Fruit fly (Drosophila melanogaster): ENCODE data around the gene CG11898.

The CG11898 gene

dm6 chr3R:29210542-29211393, 45.3 kb downstream of the CG11898 start (continued):
- peak; percentile 75 for TF ChIP-seq CG6808 (GFP tag; optimal IDR thresholded peaks at IDR 0.05)
- peak; percentile 1 for TF ChIP-seq CG8319 (GFP tag; optimal IDR thresholded peaks at IDR 0.05)
- peak; percentile 56 for TF ChIP-seq Sox14 (GFP tag; optimal IDR thresholded peaks at IDR 0.05)
- TF ChIP-seq CG4318 (GFP tag; optimal IDR thresholded peaks at IDR 0.05) = peak; percentile 87
- peak; percentile 77 for TF ChIP-seq fd59A (GFP tag; optimal IDR thresholded peaks at IDR 0.05)
- peak; percentile 56 for TF ChIP-seq vri (GFP tag; optimal IDR thresholded peaks at IDR 0.05)
- TF ChIP-seq dsx (GFP tag; optimal IDR thresholded peaks at IDR 0.05; ENCODE audit: poor library complexity, severe bottlenecking) = peak; percentile 72
- peak; percentile 4 for TF ChIP-seq Hr39 (GFP tag; optimal IDR thresholded peaks at IDR 0.05)
- TF ChIP-seq CG6163 (GFP tag; IDR thresholded peaks at IDR 0.05) = peak; percentile 85
- peak; percentile 60 for TF ChIP-seq CG1621 (tag; optimal IDR thresholded peaks at IDR 0.05)
- peak; percentile 60 for TF ChIP-seq CG3032 (tag; optimal IDR thresholded peaks at IDR 0.05)
- TF ChIP-seq svp (GFP tag) = peak; percentile 72
- TF ChIP-seq Lpt (GFP tag; optimal IDR thresholded peaks at IDR 0.05) = peak; percentile 71
- TF ChIP-seq CG6792 (GFP tag; optimal IDR thresholded peaks at IDR 0.05) = peak; percentile 38
- TF ChIP-seq spab (GFP tag; optimal IDR thresholded peaks at IDR 0.05) = peak; percentile 63
- TF ChIP-seq CG3919 (GFP tag; optimal IDR thresholded peaks at IDR 0.05) = peak; percentile 55
- peak; percentile 57 for TF ChIP-seq CG16779 (tag; optimal IDR thresholded peaks at IDR 0.05)
- TF ChIP-seq CG11294 (GFP tag; IDR thresholded peaks at IDR 0.05) = peak; percentile 71; the same call in 1 of the 2 replicates
- peak; percentile 33 for TF ChIP-seq Blimp-1 (GFP tag; optimal IDR thresholded peaks at IDR 0.05)
- peak; percentile 88 for TF ChIP-seq CG8119 (GFP tag; IDR thresholded peaks at IDR 0.05)
- TF ChIP-seq Ets21C (GFP tag; optimal IDR thresholded peaks at IDR 0.05) = no peak
- TF ChIP-seq CG6276 (GFP tag; optimal IDR thresholded peaks at IDR 0.05) = peak; percentile 87
- no peak for TF ChIP-seq Eip93F (GFP tag; optimal IDR thresholded peaks at IDR 0.05)

DNA sequence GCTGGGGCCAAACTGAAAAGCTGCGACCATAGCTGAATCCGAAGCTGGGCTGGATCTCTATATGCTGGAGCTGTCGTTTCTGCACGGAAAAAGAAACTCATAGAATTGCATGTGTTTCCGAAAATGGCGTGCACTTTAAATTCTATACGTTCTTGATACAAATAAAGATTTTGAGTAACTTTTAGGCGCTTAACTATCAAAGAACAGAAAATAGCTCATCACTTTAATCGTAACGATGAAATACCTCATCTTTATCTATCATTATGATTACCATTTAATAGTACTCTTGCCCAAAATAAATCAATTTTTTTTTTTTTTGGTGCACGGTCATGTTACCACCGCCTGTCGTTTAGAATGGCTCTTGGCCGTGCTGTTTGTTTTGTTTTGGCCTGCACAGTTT, 46.3 kb downstream of the CG11898 start:
- no peak for TF ChIP-seq CG16779 (tag; optimal IDR thresholded peaks at IDR 0.05)
- TF ChIP-seq CG32006 (GFP tag; optimal IDR thresholded peaks at IDR 0.05) = peak; percentile 58
- TF ChIP-seq CG11294 (GFP tag; IDR thresholded peaks at IDR 0.05) = no peak
- peak; percentile 5 for TF ChIP-seq CG3032 (tag; optimal IDR thresholded peaks at IDR 0.05)
- TF ChIP-seq fkh (GFP tag; optimal IDR thresholded peaks at IDR 0.05) = no peak
- peak; percentile 44 for TF ChIP-seq CG3919 (GFP tag; optimal IDR thresholded peaks at IDR 0.05)
- TF ChIP-seq Hr38 (GFP tag; optimal IDR thresholded peaks at IDR 0.05) = no peak
- TF ChIP-seq Eip78C (GFP tag) = peak; percentile 67
- TF ChIP-seq lz (GFP tag; optimal IDR thresholded peaks at IDR 0.05) = no peak
- TF ChIP-seq CG15336 (GFP tag; IDR thresholded peaks at IDR 0.05) = peak; percentile 35
- TF ChIP-seq OdsH (GFP tag; optimal IDR thresholded peaks at IDR 0.05) = peak; percentile 11
- TF ChIP-seq Eip93F (GFP tag; optimal IDR thresholded peaks at IDR 0.05) = no peak
- TF ChIP-seq acj6 (GFP tag; optimal IDR thresholded peaks at IDR 0.05) = no peak
- TF ChIP-seq eg (GFP tag; IDR thresholded peaks at IDR 0.05) = peak; percentile 54; the same call in 1 of the 3 replicates
- TF ChIP-seq net (GFP tag; optimal IDR thresholded peaks at IDR 0.05) = no peak
- no peak for TF ChIP-seq vri (GFP tag; optimal IDR thresholded peaks at IDR 0.05)
- no peak for TF ChIP-seq CG8319 (GFP tag; optimal IDR thresholded peaks at IDR 0.05)
- no peak for TF ChIP-seq CG1621 (tag; optimal IDR thresholded peaks at IDR 0.05)
- TF ChIP-seq dsx (GFP tag; optimal IDR thresholded peaks at IDR 0.05; ENCODE audit: poor library complexity, severe bottlenecking) = no peak
- TF ChIP-seq cyc (GFP tag; optimal IDR thresholded peaks at IDR 0.05) = no peak
- peak; percentile 63 for TF ChIP-seq CG6276 (GFP tag; optimal IDR thresholded peaks at IDR 0.05)
- TF ChIP-seq achi (GFP tag; optimal IDR thresholded peaks at IDR 0.05) = peak; percentile 52
- TF ChIP-seq esn (GFP tag; optimal IDR thresholded peaks at IDR 0.05) = no peak
- no peak for TF ChIP-seq CG10669 (GFP tag; optimal IDR thresholded peaks at IDR 0.05)
- TF ChIP-seq CG6163 (GFP tag; IDR thresholded peaks at IDR 0.05) = 0 out of 3 replicates have a peak, but pooled peaks have one; percentile 31
- peak; percentile 41 for TF ChIP-seq CG10631 (GFP tag; optimal IDR thresholded peaks at IDR 0.05)
- no peak for TF ChIP-seq CG34406 (GFP tag; optimal IDR thresholded peaks at IDR 0.05)
- no peak for TF ChIP-seq CG7368 (GFP tag; optimal IDR thresholded peaks at IDR 0.05)
- peak; percentile 23 for TF ChIP-seq Hr4 (GFP tag; optimal IDR thresholded peaks at IDR 0.05)
- no peak for TF ChIP-seq Eip75B (GFP tag; optimal IDR thresholded peaks at IDR 0.05)
- peak; percentile 35 for TF ChIP-seq CG11762 (GFP tag; optimal IDR thresholded peaks at IDR 0.05; ENCODE audit: insufficient read depth)
- TF ChIP-seq CG9139 (GFP tag; optimal IDR thresholded peaks at IDR 0.05) = no peak
- TF ChIP-seq Hr39 (GFP tag; optimal IDR thresholded peaks at IDR 0.05) = no peak
- no peak for TF ChIP-seq Sox102F (GFP tag; optimal IDR thresholded peaks at IDR 0.05)
- TF ChIP-seq Gug (GFP tag; IDR thresholded peaks at IDR 0.05) = peak; percentile 37; the same call in 1 of the 2 replicates
- peak; percentile 56 for TF ChIP-seq CG8119 (GFP tag; IDR thresholded peaks at IDR 0.05)
- no peak for TF ChIP-seq CG31627 (GFP tag; optimal IDR thresholded peaks at IDR 0.05)

All from whole organism, prepupa.